Fruit fly (Drosophila melanogaster) whole organism, pupa: ENCODE measurements around the gene mRpS18C.

ENCODE experiments used
- CG10348 ChIP-seq: fragments of 200-800 bp; sonication (Bioruptor generic); IDR thresholded peaks from 2 replicates; pipeline ENCODE4 v1.3.6; 2022; ENCODE audit warnings: missing biosample characterization, missing genetic modification characterization
- CG12605 ChIP-seq: fragments of 200-800 bp; sonication (Bioruptor generic); IDR thresholded peaks from 2 replicates; pipeline ENCODE4 v1.3.6; 2022; ENCODE audit warnings: missing biosample characterization, missing genetic modification characterization
- CG13204 ChIP-seq: fragments of 200-800 bp; sonication (Bioruptor generic); optimal IDR thresholded peaks from 2 replicates; lab custom pipeline; 2018; ENCODE audit warnings: missing biosample characterization, mild to moderate bottlenecking, missing genetic modification characterization, moderate library complexity
- CG14655 ChIP-seq: fragments of 200-800 bp; sonication (Bioruptor generic); optimal IDR thresholded peaks from 3 replicates; lab custom pipeline; 2017; ENCODE audit warnings: mild to moderate bottlenecking, missing biosample characterization, missing genetic modification reagents, missing genetic modification characterization
- CG15710 ChIP-seq: fragments of 200-800 bp; sonication (Bioruptor generic); optimal IDR thresholded peaks from 2 replicates; lab custom pipeline; 2018; ENCODE audit warnings: missing biosample characterization, mild to moderate bottlenecking, missing genetic modification characterization, moderate library complexity
- CG17806 ChIP-seq: fragments of 200-800 bp; sonication (Bioruptor generic); optimal IDR thresholded peaks from 2 replicates; lab custom pipeline; 2018; ENCODE audit warnings: missing biosample characterization, mild to moderate bottlenecking, missing genetic modification characterization, moderate library complexity
- CG32121 ChIP-seq: fragments of 200-800 bp; sonication (Bioruptor generic); IDR thresholded peaks from 2 replicates; pipeline ENCODE4 v1.3.6; 2022; ENCODE audit warnings: missing biosample characterization, missing genetic modification characterization
- CG34367 ChIP-seq: fragments of 200-800 bp; sonication (Bioruptor generic); optimal IDR thresholded peaks from 2 replicates; lab custom pipeline; 2018; ENCODE audit warnings: missing biosample characterization, mild to moderate bottlenecking, missing genetic modification characterization
- CG4496 ChIP-seq: fragments of 200-800 bp; sonication (Bioruptor generic); IDR thresholded peaks from 3 replicates; pipeline ENCODE4 v1.3.6; 2022; ENCODE audit warnings: missing biosample characterization, missing genetic modification characterization
- CG8159 ChIP-seq: fragments of 200-800 bp; sonication (Bioruptor generic); optimal IDR thresholded peaks from 3 replicates; lab custom pipeline; 2018; ENCODE audit warnings: missing biosample characterization, mild to moderate bottlenecking, missing genetic modification characterization, moderate library complexity
- CG8301 ChIP-seq: fragments of 200-800 bp; sonication (Bioruptor generic); optimal IDR thresholded peaks from 2 replicates; lab custom pipeline; 2018; ENCODE audit warnings: missing biosample characterization, mild to moderate bottlenecking, missing genetic modification characterization
- CG9948 ChIP-seq: fragments of 200-800 bp; sonication (Bioruptor generic); optimal IDR thresholded peaks from 2 replicates; lab custom pipeline; 2018; ENCODE audit warnings: missing biosample characterization, mild to moderate bottlenecking, missing genetic modification characterization, moderate library complexity
- D1 ChIP-seq: fragments of 200-800 bp; sonication (Bioruptor generic); optimal IDR thresholded peaks from 2 replicates; lab custom pipeline; 2018; ENCODE audit warnings: missing biosample characterization, mild to moderate bottlenecking, missing genetic modification characterization, moderate library complexity
- EcR ChIP-seq: fragments of 200-800 bp; sonication (Bioruptor generic); optimal IDR thresholded peaks from 3 replicates; lab custom pipeline; 2019; ENCODE audit warnings: missing biosample characterization, missing genetic modification characterization, mild to moderate bottlenecking, moderate library complexity, missing genetic modification reagents
- Ets98B ChIP-seq: fragments of 200-800 bp; sonication (Bioruptor generic); IDR thresholded peaks from 2 replicates; pipeline ENCODE4 v1.3.6; 2022; ENCODE audit warnings: missing biosample characterization, missing genetic modification characterization
- Pif1A ChIP-seq: fragments of 200-800 bp; sonication (Bioruptor generic); optimal IDR thresholded peaks from 3 replicates; lab custom pipeline; 2016; ENCODE audit warnings: missing biosample characterization, missing genetic modification characterization
- Pif1B ChIP-seq: fragments of 200-800 bp; sonication (Bioruptor generic); optimal IDR thresholded peaks from 3 replicates; lab custom pipeline; 2016; ENCODE audit warnings: missing biosample characterization, missing genetic modification characterization
- Snoo ChIP-seq: fragments of 200-800 bp; sonication (Bioruptor generic); optimal IDR thresholded peaks from 3 replicates; lab custom pipeline; 2017; ENCODE audit warnings: missing biosample characterization, mild to moderate bottlenecking, missing genetic modification characterization, inconsistent platforms
- fd96Ca ChIP-seq: fragments of 200-800 bp; sonication (Bioruptor generic); IDR thresholded peaks from 3 replicates; pipeline ENCODE4 v1.3.6; 2022; ENCODE audit warnings: missing biosample characterization, missing genetic modification characterization
- gl ChIP-seq: fragments of 200-800 bp; sonication (Bioruptor generic); optimal IDR thresholded peaks from 2 replicates; lab custom pipeline; 2018; ENCODE audit warnings: missing biosample characterization, mild to moderate bottlenecking, missing genetic modification characterization
- rn ChIP-seq: fragments of 200-800 bp; sonication (Bioruptor generic); IDR thresholded peaks from 2 replicates; pipeline ENCODE4 v1.3.6; 2022; ENCODE audit warnings: missing biosample characterization, missing genetic modification characterization

Gene mRpS18C

DNA sequence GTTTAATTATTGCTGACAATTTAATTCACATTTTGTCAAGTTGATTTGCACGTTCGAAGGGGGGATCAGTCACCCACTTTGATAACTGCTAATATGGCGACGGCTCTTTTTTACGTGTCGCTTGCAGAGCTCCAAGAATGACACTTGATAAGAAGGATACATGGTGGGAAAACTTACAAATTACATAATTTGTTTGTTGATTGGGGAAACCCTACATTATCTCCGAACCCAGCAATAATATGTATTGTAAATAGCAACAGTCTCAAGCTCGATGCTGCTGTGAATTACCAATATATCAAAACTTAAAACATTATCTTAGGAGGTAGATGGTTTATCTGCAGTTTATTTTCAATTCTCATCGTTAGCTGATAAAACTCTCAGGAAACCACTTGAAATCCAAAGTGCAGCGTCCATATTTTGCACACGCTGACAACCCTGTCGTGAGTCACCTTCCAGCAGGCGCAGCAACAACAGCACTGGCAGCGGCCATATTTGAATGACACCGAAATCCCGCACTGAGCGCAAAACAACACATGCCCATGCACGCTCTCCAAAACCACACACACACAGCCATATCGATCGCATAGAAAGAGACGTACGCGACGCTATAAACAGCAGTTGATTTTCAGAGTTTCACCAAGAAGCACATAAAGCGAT is 35.4 kb upstream of the mRpS18C start:
- no peak; the same call in 1 of the 2 replicates for TF ChIP-seq Ets98B (GFP tag; lab: Robert Waterston, UW)
- TF ChIP-seq rn (GFP tag; lab: Robert Waterston, UW) = peak; percentile 72; the same call in 1 of the 2 replicates
- TF ChIP-seq fd96Ca = peak; percentile 93
- TF ChIP-seq Pif1B (GFP tag; lab: Kevin White, UChicago) = peak; percentile 86
- TF ChIP-seq CG14655 (GFP tag; lab: Kevin White, UChicago) = peak; percentile 99
- TF ChIP-seq D1 (tag; lab: Kevin White, UChicago) = peak; percentile 88
- peak; percentile 9 for TF ChIP-seq EcR (GFP tag; lab: Kevin White, UChicago)
- TF ChIP-seq gl (tag; lab: Kevin White, UChicago) = peak; percentile 80
- TF ChIP-seq CG9948 = peak; percentile 94
- peak; percentile 97 for TF ChIP-seq CG8159 (tag; lab: Kevin White, UChicago)
- peak; percentile 87 for TF ChIP-seq CG13204 (GFP tag; lab: Kevin White, UChicago)
- peak; percentile 83 for TF ChIP-seq CG17806 (tag; lab: Kevin White, UChicago)
- peak; percentile 70 for TF ChIP-seq CG10348 (GFP tag; lab: Robert Waterston, UW)
- peak; percentile 93 for TF ChIP-seq Pif1A (GFP tag; lab: Kevin White, UChicago)
- TF ChIP-seq CG15710 (tag; lab: Kevin White, UChicago) = peak; percentile 95
- peak; percentile 96 for TF ChIP-seq CG8301 (tag; lab: Kevin White, UChicago)
- peak; percentile 86 for TF ChIP-seq CG32121 (GFP tag; lab: Robert Waterston, UW)
- peak; percentile 89 for TF ChIP-seq CG4496
- peak; percentile 59 for TF ChIP-seq CG12605 (GFP tag; lab: Robert Waterston, UW)
- TF ChIP-seq Snoo = peak; percentile 97
- TF ChIP-seq CG34367 (tag; lab: Kevin White, UChicago) = peak; percentile 92

DNA sequence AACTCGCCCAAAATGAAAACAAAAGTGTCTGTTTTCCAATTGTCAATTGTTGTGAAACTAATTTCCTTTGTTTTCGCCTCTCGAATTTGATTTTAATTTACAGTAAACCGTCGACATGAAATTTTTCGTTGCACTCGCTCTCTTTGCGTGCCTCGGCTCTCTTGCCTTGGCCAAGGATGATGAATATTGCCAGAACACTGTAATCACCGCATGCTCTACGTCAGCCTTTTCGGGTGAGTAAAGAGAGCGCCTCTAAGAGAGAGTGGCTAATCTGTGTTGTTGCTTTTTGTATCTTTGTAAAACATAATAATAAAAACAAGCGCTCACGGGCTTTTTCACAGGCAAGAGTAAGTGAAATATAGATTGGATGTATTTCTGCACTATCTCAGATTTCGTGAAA is 34.7 kb upstream of the mRpS18C start:
- TF ChIP-seq CG32121 (GFP tag; lab: Robert Waterston, UW) (no peak), EcR (GFP tag; lab: Kevin White, UChicago) (no peak), Snoo (no peak), CG17806 (tag; lab: Kevin White, UChicago) (no peak), rn (GFP tag; lab: Robert Waterston, UW) (no peak), Ets98B (GFP tag; lab: Robert Waterston, UW) (no peak), D1 (tag; lab: Kevin White, UChicago) (no peak), CG15710 (tag; lab: Kevin White, UChicago) (no peak), fd96Ca (no peak), CG8301 (tag; lab: Kevin White, UChicago) (no peak), CG13204 (GFP tag; lab: Kevin White, UChicago) (no peak), CG34367 (tag; lab: Kevin White, UChicago) (no peak), CG12605 (GFP tag; lab: Robert Waterston, UW) (no peak), CG14655 (GFP tag; lab: Kevin White, UChicago) (no peak), CG8159 (tag; lab: Kevin White, UChicago) (no peak), CG4496 (no peak), CG9948 (no peak), CG10348 (GFP tag; lab: Robert Waterston, UW) (no peak), Pif1B (GFP tag; lab: Kevin White, UChicago) (no peak), Pif1A (GFP tag; lab: Kevin White, UChicago) (no peak)
- TF ChIP-seq, all 21 proteins: peak for 0

DNA sequence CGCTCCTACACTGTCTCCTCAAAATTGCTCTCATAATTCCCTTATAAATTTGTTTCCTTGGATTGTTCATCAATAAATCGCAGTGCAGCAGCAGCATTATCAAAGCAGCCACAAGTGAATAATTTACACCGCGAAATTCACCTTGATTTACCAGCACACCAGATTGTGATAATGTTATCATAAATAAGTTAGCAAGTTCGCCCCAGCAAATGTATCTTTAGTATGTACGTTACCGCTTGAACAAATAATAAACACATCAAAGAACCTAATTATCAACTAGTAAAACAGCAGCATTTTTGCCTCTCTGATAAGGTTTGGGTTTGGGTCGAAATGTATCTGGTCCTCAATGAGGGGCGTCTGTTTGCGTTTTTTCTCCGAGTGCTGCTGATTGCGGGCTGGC is 33.5 kb upstream of the mRpS18C start:
- TF ChIP-seq D1 (tag; lab: Kevin White, UChicago) (no peak), Pif1B (GFP tag; lab: Kevin White, UChicago) (no peak), CG17806 (tag; lab: Kevin White, UChicago) (no peak), CG9948 (no peak), EcR (GFP tag; lab: Kevin White, UChicago) (no peak), CG32121 (GFP tag; lab: Robert Waterston, UW) (no peak), CG34367 (tag; lab: Kevin White, UChicago) (no peak), CG15710 (tag; lab: Kevin White, UChicago) (no peak), fd96Ca (no peak)

DNA sequence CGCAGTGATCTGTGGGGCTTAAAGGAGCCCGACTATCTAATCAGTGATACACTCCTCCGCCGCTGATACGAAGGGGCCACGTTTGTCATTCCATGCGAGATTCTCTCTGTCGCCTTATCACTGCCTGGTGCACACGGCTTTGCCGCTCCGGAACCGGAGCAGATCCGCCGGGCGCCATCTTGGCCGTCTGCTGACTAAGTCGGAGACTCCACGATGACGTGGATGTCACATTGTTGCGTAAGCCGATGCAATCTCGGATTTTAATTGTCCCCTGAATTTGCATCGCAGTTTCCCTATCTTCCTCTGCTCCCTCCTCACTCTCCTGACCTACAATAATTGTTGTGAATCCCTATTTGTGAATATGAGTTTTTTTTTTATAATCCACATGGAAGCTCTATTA is 32.7 kb upstream of the mRpS18C start:
- TF ChIP-seq CG15710 (tag; lab: Kevin White, UChicago) = no peak
- TF ChIP-seq CG4496 = 0 out of 3 replicates have a peak, but pooled peaks have one; percentile 26
- TF ChIP-seq, all 21 proteins: peak for 1

DNA sequence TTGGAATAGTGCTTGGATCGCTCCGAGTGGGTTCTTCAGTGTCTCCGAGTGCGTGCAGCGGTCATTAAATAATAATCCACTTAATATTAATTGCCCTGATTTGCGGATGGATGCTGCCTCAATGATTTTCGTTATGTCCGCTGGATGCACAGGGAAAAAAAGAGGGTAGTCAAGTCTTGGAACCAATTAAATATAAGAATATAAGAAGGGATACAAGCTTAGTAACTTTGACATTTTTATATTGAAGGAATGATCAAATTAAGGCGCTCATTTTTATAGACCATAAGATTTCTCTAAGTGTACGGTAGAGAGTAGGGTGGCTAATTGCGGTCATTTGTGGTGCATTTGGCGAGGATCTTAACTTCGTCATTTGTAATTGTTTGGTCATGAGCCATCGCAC is 31.8 kb upstream of the mRpS18C start:
- TF ChIP-seq CG8159 (tag; lab: Kevin White, UChicago) = peak; percentile 2
- peak; percentile 20 for TF ChIP-seq CG17806 (tag; lab: Kevin White, UChicago)
- TF ChIP-seq gl (tag; lab: Kevin White, UChicago) = no peak
- TF ChIP-seq CG32121 (GFP tag; lab: Robert Waterston, UW) = no peak

DNA sequence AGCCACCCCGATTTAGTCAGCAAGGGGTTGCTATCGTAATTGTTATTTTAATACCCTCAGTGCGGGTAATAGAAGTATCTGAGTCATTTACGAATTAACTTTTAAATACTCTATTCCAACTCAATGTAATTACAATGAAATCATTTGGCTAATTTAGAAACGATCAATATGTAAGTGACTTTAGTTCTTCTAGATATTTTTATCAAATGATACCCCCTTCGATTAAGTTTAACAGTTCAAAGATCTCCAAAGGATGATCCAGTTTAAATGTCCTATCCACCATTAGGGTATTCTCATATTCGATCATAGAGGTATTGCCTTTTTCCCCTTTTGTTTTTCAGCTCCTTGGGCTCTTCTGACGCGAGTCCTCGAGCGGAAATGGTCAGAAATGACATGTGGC is 29.9 kb upstream of the mRpS18C start:
- no peak for TF ChIP-seq CG8301 (tag; lab: Kevin White, UChicago)
- no peak for TF ChIP-seq fd96Ca
- no peak for TF ChIP-seq Snoo
- TF ChIP-seq CG12605 (GFP tag; lab: Robert Waterston, UW) = no peak
- TF ChIP-seq CG9948 = no peak
- no peak for TF ChIP-seq Ets98B (GFP tag; lab: Robert Waterston, UW)
- no peak for TF ChIP-seq CG14655 (GFP tag; lab: Kevin White, UChicago)
- no peak for TF ChIP-seq CG17806 (tag; lab: Kevin White, UChicago)
- TF ChIP-seq EcR (GFP tag; lab: Kevin White, UChicago) = no peak
- TF ChIP-seq Pif1A (GFP tag; lab: Kevin White, UChicago) = no peak
- no peak for TF ChIP-seq CG8159 (tag; lab: Kevin White, UChicago)
- no peak for TF ChIP-seq CG13204 (GFP tag; lab: Kevin White, UChicago)
- no peak for TF ChIP-seq CG32121 (GFP tag; lab: Robert Waterston, UW)
- no peak for TF ChIP-seq CG4496
